Worm (Caenorhabditis elegans): ENCODE measurements around the gene fipr-19.

The fipr-19 gene

ce11 chrIII:7498346-7498745, 39.6 kb upstream of the fipr-19 start (continued):
- TF ChIP-seq ceh-19 (GFP tag; optimal IDR thresholded peaks at IDR 0.05) (peak; percentile 25), ceh-48 (tag; optimal IDR thresholded peaks at IDR 0.05) (no peak), ztf-16 (tag; optimal IDR thresholded peaks at IDR 0.05) (no peak), ama-1 (optimal IDR thresholded peaks at IDR 0.05) (no peak), nfya-1 (tag; optimal IDR thresholded peaks at IDR 0.05) (peak; percentile 84), ets-4 (tag; optimal IDR thresholded peaks at IDR 0.05) (peak; percentile 26), ceh-9 (tag; optimal IDR thresholded peaks at IDR 0.05) (no peak), hlh-13 (GFP tag; optimal IDR thresholded peaks at IDR 0.05) (no peak), sdc-2 (tag; optimal IDR thresholded peaks at IDR 0.05) (no peak), C08G9.2 (tag; optimal IDR thresholded peaks at IDR 0.05) (no peak), madf-2 (tag; optimal IDR thresholded peaks at IDR 0.05) (no peak), hlh-8 (tag; optimal IDR thresholded peaks at IDR 0.05) (peak; percentile 56), ceh-34 (tag; optimal IDR thresholded peaks at IDR 0.05) (peak; percentile 71), fkh-6 (tag; optimal IDR thresholded peaks at IDR 0.05) (no peak), ceh-18 (tag; optimal IDR thresholded peaks at IDR 0.05) (peak; percentile 81), ceh-14 (tag; optimal IDR thresholded peaks at IDR 0.05) (peak; percentile 50)

- no peak for TF ChIP-seq tbx-7 (tag; optimal IDR thresholded peaks at IDR 0.05)
- no peak for TF ChIP-seq gmeb-2 (tag; optimal IDR thresholded peaks at IDR 0.05)
- no peak for TF ChIP-seq elt-2 (tag; optimal IDR thresholded peaks at IDR 0.05)
- no peak for TF ChIP-seq unc-42 (tag; optimal IDR thresholded peaks at IDR 0.05)
- no peak for TF ChIP-seq sox-4 (tag; optimal IDR thresholded peaks at IDR 0.05)
- no peak for TF ChIP-seq ceh-24 (tag; optimal IDR thresholded peaks at IDR 0.05)
- TF ChIP-seq nhr-11 (tag; optimal IDR thresholded peaks at IDR 0.05): no peak
- TF ChIP-seq ceh-48 (tag; optimal IDR thresholded peaks at IDR 0.05): no peak
- no peak for TF ChIP-seq ceh-30 (tag; optimal IDR thresholded peaks at IDR 0.05)
- TF ChIP-seq pag-3 (tag; optimal IDR thresholded peaks at IDR 0.05; ENCODE audit: borderline replicate concordance): no peak
- no peak for TF ChIP-seq ceh-45 (GFP tag; IDR thresholded peaks at IDR 0.05)
- no peak for TF ChIP-seq pha-2 (tag; optimal IDR thresholded peaks at IDR 0.05)
- no peak for TF ChIP-seq npax-4 (tag; optimal IDR thresholded peaks at IDR 0.05)
Observed at ce11 chrIII:7497782-7498266, 39.1 kb upstream of the fipr-19 start, which contains the start of gene cgh-1. TSS of gene cgh-1 (minus strand) at chrIII:7497832.

- TF ChIP-seq Y22D7AL.16 (tag; optimal IDR thresholded peaks at IDR 0.05) (no peak), zip-5 (tag; optimal IDR thresholded peaks at IDR 0.05) (no peak), pha-2 (tag; optimal IDR thresholded peaks at IDR 0.05) (no peak), hlh-6 (tag; optimal IDR thresholded peaks at IDR 0.05) (no peak), gmeb-2 (tag; optimal IDR thresholded peaks at IDR 0.05) (no peak), nfya-1 (tag; optimal IDR thresholded peaks at IDR 0.05) (no peak), ceh-45 (GFP tag; IDR thresholded peaks at IDR 0.05) (no peak)
Observed at ce11 chrIII:7495616-7496146, 36.9 kb upstream of the fipr-19 start.

- TF ChIP-seq ama-1 (optimal IDR thresholded peaks at IDR 0.05) (peak; percentile 51), pha-2 (tag; optimal IDR thresholded peaks at IDR 0.05) (no peak)
Observed at ce11 chrIII:7494850-7495314, 36.1 kb upstream of the fipr-19 start.

- TF ChIP-seq pat-9 (tag; optimal IDR thresholded peaks at IDR 0.05) (no peak), zip-5 (tag; optimal IDR thresholded peaks at IDR 0.05) (no peak)
Observed at ce11 chrIII:7491931-7492330, 33.2 kb upstream of the fipr-19 start.

ce11 chrIII:7490061-7490460, 31.3 kb upstream of the fipr-19 start:
- TF ChIP-seq lim-6 (tag; optimal IDR thresholded peaks at IDR 0.05): no peak
- TF ChIP-seq ref-2 (tag; optimal IDR thresholded peaks at IDR 0.05): peak; percentile 33
